Fruit fly (Drosophila melanogaster) Kc167 (cell line): ENCODE measurements around the gene Glut4EF.

Source experiments
- Myc ChIP-seq: fragments of >200 bp; optimal IDR thresholded peaks from 2 replicates; lab custom pipeline; 2017; ENCODE audit warnings: missing external identifiers
- h ChIP-seq: fragments of >200 bp; optimal IDR thresholded peaks from 3 replicates; lab custom pipeline; 2018; ENCODE audit warnings: missing external identifiers
- psq ChIP-seq: fragments of >200 bp; optimal IDR thresholded peaks from 2 replicates; lab custom pipeline; 2017; ENCODE audit warnings: missing external identifiers

DNA sequence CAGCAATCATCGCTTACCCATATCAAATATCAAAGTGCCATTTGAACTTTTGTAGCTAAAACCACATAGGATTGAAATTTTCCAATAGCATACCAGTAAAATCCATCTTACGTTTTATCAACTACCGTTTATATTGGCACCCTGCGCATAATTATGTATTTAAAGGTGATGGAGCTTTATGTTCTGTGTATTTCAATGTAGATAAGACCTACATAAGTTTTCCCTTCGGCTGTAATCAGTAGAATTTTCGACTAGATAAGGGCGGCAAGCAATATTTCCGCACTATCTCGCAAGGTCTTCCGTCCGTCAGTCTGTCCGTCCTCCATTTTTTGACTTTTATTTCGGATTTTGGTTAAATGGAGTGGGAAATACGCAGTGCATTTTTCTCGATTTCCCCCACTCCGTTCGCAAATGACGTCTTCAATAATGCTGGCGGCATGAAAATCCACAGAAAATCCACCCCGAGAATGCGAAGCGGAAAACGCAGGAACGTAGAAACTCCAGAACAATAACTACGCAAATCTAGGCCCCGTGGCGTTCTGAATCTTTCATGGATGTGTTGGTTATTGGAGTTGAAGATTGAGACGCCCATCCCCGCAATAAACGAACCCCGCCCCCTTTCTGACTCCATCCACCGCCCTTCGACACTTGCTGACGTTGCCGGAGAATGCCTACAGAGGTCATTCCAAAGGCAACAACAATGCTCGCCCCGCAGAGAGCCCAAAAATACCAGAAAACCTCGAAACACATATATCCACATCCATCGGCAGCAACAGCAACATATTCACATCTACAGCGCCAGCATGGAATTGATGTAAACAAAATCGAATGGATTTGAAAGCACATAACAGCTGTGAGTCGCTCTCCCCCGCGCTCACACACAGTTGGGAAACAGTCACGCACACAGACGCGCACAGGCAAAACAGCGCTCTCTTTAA is 1.4 kb upstream of the Glut4EF start:
- no peak for TF ChIP-seq Myc (lab: Kevin White, UChicago)
- TF ChIP-seq psq (lab: Kevin White, UChicago), result no peak
- TF ChIP-seq h (lab: Kevin White, UChicago), result no peak
